Worm (Caenorhabditis elegans) whole organism, L4 larva: ENCODE results near the gene ora-1.

Experiments
- D1046.2 ChIP-seq: fragments of 200-800 bp; sonication (Bioruptor generic); IDR thresholded peaks from 2 replicates; pipeline ENCODE4 v1.3.6; 2022; ENCODE audit warnings: missing genetic modification characterization, missing compliant biosample characterization
- F49E8.2 ChIP-seq: sonication (generic microtip); optimal IDR thresholded peaks from 2 replicates; lab custom pipeline; 2016; ENCODE audit warnings: missing compliant biosample characterization, mild to moderate bottlenecking, missing genetic modification characterization, borderline replicate concordance
- R02D3.7 ChIP-seq: fragments of 150-350 bp; sonication (generic microtip); optimal IDR thresholded peaks from 3 replicates; lab custom pipeline; 2014; ENCODE audit warnings: missing biosample characterization, missing genetic modification characterization
- T20F7.1 ChIP-seq: fragments of 200-800 bp; sonication (Bioruptor generic); optimal IDR thresholded peaks from 2 replicates; lab custom pipeline; 2018; ENCODE audit warnings: mild to moderate bottlenecking, missing genetic modification characterization, missing compliant biosample characterization
- Y105C5A.15 ChIP-seq: fragments of 200-800 bp; sonication (Bioruptor generic); IDR thresholded peaks from 2 replicates; pipeline ENCODE4 v1.3.6; 2022; ENCODE audit warnings: missing genetic modification characterization, missing compliant biosample characterization
- Y48G9A.11 ChIP-seq: fragments of 200-800 bp; sonication (Bioruptor generic); IDR thresholded peaks from 2 replicates; pipeline ENCODE4 v1.3.6; 2022; ENCODE audit warnings: missing genetic modification reagents, missing genetic modification characterization, missing compliant biosample characterization
- Y5F2A.4 ChIP-seq: fragments of 200-800 bp; sonication (Bioruptor generic); optimal IDR thresholded peaks from 2 replicates; lab custom pipeline; 2018; ENCODE audit warnings: mild to moderate bottlenecking, missing genetic modification characterization, missing compliant biosample characterization
- Y75B8A.6 ChIP-seq: fragments of 200-800 bp; sonication (Bioruptor generic); IDR thresholded peaks from 2 replicates; pipeline ENCODE4 v1.3.6; 2022; ENCODE audit warnings: missing genetic modification reagents, missing genetic modification characterization, missing compliant biosample characterization
- aha-1 ChIP-seq: fragments of 150-350 bp; peaks from one replicate; lab custom pipeline; 2014; ENCODE audit warnings: missing biosample characterization, missing genetic modification characterization
- arid-1 ChIP-seq: fragments of 200-800 bp; sonication (Bioruptor generic); conservative IDR thresholded peaks from 2 replicates; pipeline ENCODE4 v1.3.6; 2022; ENCODE audit warnings: missing genetic modification reagents, missing genetic modification characterization, missing compliant biosample characterization
- attf-4 ChIP-seq: sonication (generic microtip); optimal IDR thresholded peaks from 3 replicates; lab custom pipeline; 2017; ENCODE audit warnings: missing biosample characterization, missing genetic modification characterization
- daf-12 ChIP-seq: fragments of 150-350 bp; optimal IDR thresholded peaks from 2 replicates; lab custom pipeline; 2014; ENCODE audit warnings: missing biosample characterization, missing genetic modification reagents, missing genetic modification characterization
- daf-19 ChIP-seq: fragments of 200-800 bp; sonication (Bioruptor generic); conservative IDR thresholded peaks from 2 replicates; pipeline ENCODE4 v1.3.6; 2022; ENCODE audit warnings: missing genetic modification characterization, missing compliant biosample characterization
- daf-8 ChIP-seq: fragments of 200-800 bp; sonication (Bioruptor generic); IDR thresholded peaks from 2 replicates; pipeline ENCODE4 v1.3.6; 2022; ENCODE audit warnings: missing genetic modification characterization, missing compliant biosample characterization
- dmd-6 ChIP-seq: fragments of 200-800 bp; sonication (Bioruptor generic); IDR thresholded peaks from 2 replicates; pipeline ENCODE4 v1.3.6; 2022; ENCODE audit warnings: missing genetic modification reagents, missing genetic modification characterization, missing compliant biosample characterization
- egl-43 ChIP-seq: fragments of 200-800 bp; sonication (Bioruptor generic); IDR thresholded peaks from 2 replicates; pipeline ENCODE4 v1.3.6; 2022; ENCODE audit warnings: missing genetic modification reagents, missing genetic modification characterization, missing compliant biosample characterization
- fkh-10 ChIP-seq: fragments of 150-350 bp; optimal IDR thresholded peaks from 2 replicates; lab custom pipeline; 2014; ENCODE audit warnings: missing biosample characterization, missing genetic modification reagents, missing genetic modification characterization
- fos-1 ChIP-seq: fragments of 150-350 bp; optimal IDR thresholded peaks from 2 replicates; lab custom pipeline; 2014; ENCODE audit warnings: missing biosample characterization, missing genetic modification characterization
- hif-1 ChIP-seq, 2 experiments: sonication (generic microtip); optimal IDR thresholded peaks; 2 replicates each; lab custom pipeline; 2016 to 2017; ENCODE audit warnings: missing compliant biosample characterization in 2 of 2, missing genetic modification characterization in 2 of 2, missing genetic modification reagents in 2 of 2, missing genotype in 2 of 2, mild to moderate bottlenecking in 1 of 2
- hlh-30 ChIP-seq: sonication (generic microtip); optimal IDR thresholded peaks from 2 replicates; lab custom pipeline; 2017; ENCODE audit warnings: antibody characterized with exemption, mild to moderate bottlenecking, missing genetic modification characterization, missing compliant biosample characterization; ENCODE audit not compliant: insufficient read depth
- jun-1 ChIP-seq: fragments of 150-350 bp; optimal IDR thresholded peaks from 2 replicates; lab custom pipeline; 2014; ENCODE audit warnings: missing biosample characterization, missing genetic modification reagents, missing genetic modification characterization
- lim-7 ChIP-seq: fragments of 200-800 bp; sonication (Bioruptor generic); IDR thresholded peaks from 2 replicates; pipeline ENCODE4 v1.3.6; 2022; ENCODE audit warnings: missing genetic modification characterization, missing compliant biosample characterization
- lin-15B ChIP-seq: fragments of 150-350 bp; sonication (generic microtip); optimal IDR thresholded peaks from 3 replicates; lab custom pipeline; 2014; ENCODE audit warnings: missing biosample characterization, missing genetic modification characterization
- lin-29 ChIP-seq: fragments of 200-800 bp; sonication (Bioruptor generic); IDR thresholded peaks from 2 replicates; pipeline ENCODE4 v1.3.6; 2022; ENCODE audit warnings: missing genetic modification reagents, missing genetic modification characterization, missing compliant biosample characterization
- lin-38 ChIP-seq: fragments of 200-800 bp; sonication (Bioruptor generic); IDR thresholded peaks from 2 replicates; pipeline ENCODE4 v1.3.6; 2022; ENCODE audit warnings: missing genetic modification reagents, missing genetic modification characterization, missing compliant biosample characterization
- lin-39 ChIP-seq: fragments of 150-350 bp; optimal IDR thresholded peaks from 2 replicates; lab custom pipeline; 2014; ENCODE audit warnings: missing biosample characterization, missing genetic modification reagents, missing genetic modification characterization
- lir-3 ChIP-seq: sonication (generic microtip); optimal IDR thresholded peaks from 2 replicates; lab custom pipeline; 2016; ENCODE audit warnings: mild to moderate bottlenecking, missing genetic modification characterization, missing compliant biosample characterization
- lsy-2 ChIP-seq, 2 experiments: fragments of 150-350 bp in 1 of 2; sonication (generic microtip) in 1 of 2; optimal IDR thresholded peaks; 2 replicates each; lab custom pipeline; 2014 to 2017; ENCODE audit warnings: missing biosample characterization in 2 of 2, missing genetic modification characterization in 2 of 2
- madf-9 ChIP-seq: fragments of 200-800 bp; sonication (Bioruptor generic); conservative IDR thresholded peaks from 2 replicates; pipeline ENCODE4 v1.3.6; 2022; ENCODE audit warnings: missing genetic modification reagents, missing genetic modification characterization, missing compliant biosample characterization
- mdt-29 ChIP-seq: fragments of 200-800 bp; sonication (Bioruptor generic); IDR thresholded peaks from 2 replicates; pipeline ENCODE4 v1.3.6; 2022; ENCODE audit warnings: missing genetic modification reagents, missing genetic modification characterization, missing compliant biosample characterization
- mep-1 ChIP-seq: fragments of 150-350 bp; sonication (generic microtip); optimal IDR thresholded peaks from 3 replicates; lab custom pipeline; 2014; ENCODE audit warnings: missing biosample characterization, missing genetic modification characterization
- mes-2 ChIP-seq: sonication (generic microtip); optimal IDR thresholded peaks from 2 replicates; lab custom pipeline; 2016; ENCODE audit warnings: missing genotype, mild to moderate bottlenecking, missing genetic modification characterization, missing compliant biosample characterization; ENCODE audit not compliant: poor library complexity, severe bottlenecking
- mxl-3 ChIP-seq: fragments of 200-800 bp; sonication (Bioruptor generic); optimal IDR thresholded peaks from 2 replicates; lab custom pipeline; 2018; ENCODE audit warnings: mild to moderate bottlenecking, missing genetic modification characterization, missing compliant biosample characterization
- nhr-102 ChIP-seq: sonication (generic microtip); optimal IDR thresholded peaks from 2 replicates; lab custom pipeline; 2016; ENCODE audit warnings: mild to moderate bottlenecking, missing genetic modification characterization, moderate library complexity, missing compliant biosample characterization
- nhr-25 ChIP-seq: sonication (generic microtip); optimal IDR thresholded peaks from 2 replicates; lab custom pipeline; 2017; ENCODE audit warnings: missing genetic modification characterization, mild to moderate bottlenecking, missing compliant biosample characterization, antibody characterized with exemption, moderate library complexity, borderline replicate concordance; ENCODE audit not compliant: insufficient read depth
- nhr-42 ChIP-seq: fragments of 200-800 bp; sonication (Bioruptor generic); IDR thresholded peaks from 2 replicates; pipeline ENCODE4 v1.3.6; 2022; ENCODE audit warnings: missing genetic modification characterization, missing compliant biosample characterization
- nhr-6 ChIP-seq: fragments of 150-350 bp; optimal IDR thresholded peaks from 2 replicates; lab custom pipeline; 2014; ENCODE audit warnings: missing biosample characterization, missing genetic modification characterization
- nhr-76 ChIP-seq: fragments of 150-350 bp; optimal IDR thresholded peaks from 2 replicates; lab custom pipeline; 2014; ENCODE audit warnings: missing biosample characterization, missing genetic modification characterization
- nhr-77 ChIP-seq: fragments of 150-350 bp; optimal IDR thresholded peaks from 2 replicates; lab custom pipeline; 2014; ENCODE audit warnings: missing biosample characterization, missing genetic modification characterization
- php-3 ChIP-seq: fragments of 200-800 bp; sonication (Bioruptor generic); IDR thresholded peaks from 2 replicates; pipeline ENCODE4 v1.3.6; 2022; ENCODE audit warnings: missing genetic modification reagents, missing genetic modification characterization, missing compliant biosample characterization
- pqm-1 ChIP-seq: sonication (generic microtip); optimal IDR thresholded peaks from 2 replicates; lab custom pipeline; 2017; ENCODE audit warnings: missing biosample characterization, missing genetic modification characterization
- sdz-12 ChIP-seq: fragments of 200-800 bp; sonication (Bioruptor generic); optimal IDR thresholded peaks from 2 replicates; lab custom pipeline; 2018; ENCODE audit warnings: mild to moderate bottlenecking, missing genetic modification characterization, missing compliant biosample characterization
- set-16 ChIP-seq: fragments of 200-800 bp; sonication (Bioruptor generic); IDR thresholded peaks from 2 replicates; pipeline ENCODE4 v1.3.6; 2022; ENCODE audit warnings: missing genetic modification reagents, missing genetic modification characterization, missing compliant biosample characterization
- skn-1 ChIP-seq: fragments of 150-350 bp; optimal IDR thresholded peaks from 2 replicates; lab custom pipeline; 2014; ENCODE audit warnings: missing biosample characterization, missing genetic modification characterization
- snpc-1.2 ChIP-seq: fragments of 200-800 bp; sonication (Bioruptor generic); IDR thresholded peaks from 2 replicates; pipeline ENCODE4 v1.3.6; 2022; ENCODE audit warnings: missing genetic modification reagents, missing genetic modification characterization, missing compliant biosample characterization
- snpc-4 ChIP-seq: fragments of 150-350 bp; optimal IDR thresholded peaks from 2 replicates; lab custom pipeline; 2014; ENCODE audit warnings: missing biosample characterization, missing genetic modification characterization
- spr-3 ChIP-seq: fragments of 200-800 bp; sonication (Bioruptor generic); optimal IDR thresholded peaks from 2 replicates; lab custom pipeline; 2018; ENCODE audit warnings: mild to moderate bottlenecking, missing genetic modification characterization, missing compliant biosample characterization
- tag-97 ChIP-seq: fragments of 200-800 bp; sonication (Bioruptor generic); IDR thresholded peaks from 2 replicates; pipeline ENCODE4 v1.3.6; 2022; ENCODE audit warnings: missing genetic modification characterization, missing compliant biosample characterization
- unc-130 ChIP-seq: sonication (generic microtip); optimal IDR thresholded peaks from 2 replicates; lab custom pipeline; 2016; ENCODE audit warnings: missing genetic modification reagents, missing genetic modification characterization, missing compliant biosample characterization
- zag-1 ChIP-seq: fragments of 150-350 bp; optimal IDR thresholded peaks from 2 replicates; lab custom pipeline; 2014; ENCODE audit warnings: missing biosample characterization, missing genetic modification characterization
- zfp-2 ChIP-seq: sonication (generic microtip); optimal IDR thresholded peaks from 2 replicates; lab custom pipeline; 2016; ENCODE audit warnings: mild to moderate bottlenecking, missing genetic modification characterization, missing compliant biosample characterization
- ztf-11 ChIP-seq: fragments of 150-350 bp; optimal IDR thresholded peaks from 2 replicates; lab custom pipeline; 2014; ENCODE audit warnings: missing biosample characterization, missing genetic modification characterization
- ztf-7 ChIP-seq: fragments of 150-350 bp; optimal IDR thresholded peaks from 2 replicates; lab custom pipeline; 2014; ENCODE audit warnings: missing biosample characterization, missing genetic modification characterization

Gene ora-1

DNA sequence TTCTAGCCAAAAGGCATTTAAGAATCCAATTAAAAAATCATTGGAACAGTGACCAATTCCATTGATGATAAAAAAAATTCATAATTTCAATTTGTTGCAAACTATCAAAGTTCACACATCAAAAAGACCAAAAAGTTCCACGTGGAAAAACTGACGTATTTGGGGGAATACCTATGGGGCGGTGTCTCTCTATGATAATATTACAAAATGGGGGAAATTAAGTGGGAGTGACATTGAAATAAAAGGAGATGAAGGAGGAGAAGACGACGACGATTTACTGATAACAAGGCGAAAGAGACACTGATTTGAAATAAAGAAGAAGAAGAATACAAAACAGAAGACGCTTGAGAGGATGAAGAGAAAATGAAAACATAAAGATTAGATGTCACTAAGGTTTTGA, 48.7 kb downstream of the ora-1 start (continued):
- TF ChIP-seq nhr-76 (no peak), Y48G9A.11 (GFP tag; lab: Robert Waterston, UW) (no peak), D1046.2 (no peak), ztf-7 (tag; lab: Kevin White, UChicago) (no peak), set-16 (no peak), mep-1 (tag; lab: Kevin White, UChicago) (peak; percentile 9), F49E8.2 (no peak), php-3 (GFP tag; lab: Robert Waterston, UW) (0 out of 2 replicates have a peak, but pooled peaks have one; percentile 21), dmd-6 (GFP tag; lab: Robert Waterston, UW) (peak; percentile 85), snpc-1.2 (no peak), skn-1 (tag; lab: Kevin White, UChicago) (no peak), Y75B8A.6 (no peak), mes-2 (tag; lab: Kevin White, UChicago) (peak; percentile 4), nhr-42 (GFP tag; lab: Robert Waterston, UW) (no peak), aha-1 (tag; lab: Kevin White, UChicago) (peak; percentile 66), mdt-29 (GFP tag; lab: Robert Waterston, UW) (no peak), mxl-3 (peak; percentile 19), T20F7.1 (GFP tag; lab: Kevin White, UChicago) (peak; percentile 16), lin-38 (no peak), fos-1 (tag; lab: Kevin White, UChicago) (no peak), fkh-10 (no peak), spr-3 (no peak), daf-19 (GFP tag; lab: Robert Waterston, UW) (no peak), nhr-102 (tag; lab: Kevin White, UChicago) (peak; percentile 30), nhr-25 (tag; lab: Kevin White, UChicago) (no peak), lin-15B (tag; lab: Kevin White, UChicago) (no peak), hlh-30 (tag; lab: Kevin White, UChicago) (no peak), ztf-11 (tag; lab: Kevin White, UChicago) (no peak), Y5F2A.4 (no peak), snpc-4 (tag; lab: Kevin White, UChicago) (no peak), nhr-77 (tag; lab: Kevin White, UChicago) (peak; percentile 1), zfp-2 (no peak), tag-97 (GFP tag; lab: Robert Waterston, UW) (no peak), zag-1 (tag; lab: Kevin White, UChicago) (no peak), unc-130 (GFP tag; lab: Kevin White, UChicago) (no peak), lsy-2 (tag; optimal IDR thresholded peaks at IDR 0.05; lab: Kevin White, UChicago) (peak in 1 of 2 experiments; percentile 29), madf-9 (GFP tag; lab: Robert Waterston, UW) (no peak), R02D3.7 (no peak), lin-29 (GFP tag; lab: Robert Waterston, UW) (no peak), nhr-6 (tag; lab: Kevin White, UChicago) (no peak), lim-7 (no peak), hif-1 (tag; optimal IDR thresholded peaks at IDR 0.05; lab: Kevin White, UChicago) (no peak), daf-12 (tag; lab: Kevin White, UChicago) (no peak), attf-4 (tag; lab: Kevin White, UChicago) (no peak), sdz-12 (no peak), Y105C5A.15 (GFP tag; lab: Robert Waterston, UW) (no peak), arid-1 (no peak), daf-8 (GFP tag; lab: Robert Waterston, UW) (no peak), pqm-1 (peak; percentile 79), jun-1 (tag; lab: Kevin White, UChicago) (no peak), lin-39 (no peak), lir-3 (tag; lab: Kevin White, UChicago) (no peak), egl-43 (GFP tag; lab: Robert Waterston, UW) (no peak)
